Worm (Caenorhabditis elegans) whole organism, young adult: Measurements from ENCODE around the gene ndua-12.
"Not testable (repeated sequence)": the region's sequence is repeated elsewhere in the genome, so short reads cannot be mapped to it uniquely, and the experiment has no call there.

ENCODE experiments used
- B0019.2 ChIP-seq: fragments of 200-800 bp; sonication (Bioruptor generic); conservative IDR thresholded peaks from 2 replicates; pipeline ENCODE4 v1.3.6; 2022; ENCODE audit warnings: missing genetic modification reagents, missing genetic modification characterization, missing compliant biosample characterization
- B0336.3 ChIP-seq: fragments of 200-800 bp; sonication (Bioruptor generic); IDR thresholded peaks from 2 replicates; pipeline ENCODE4 v1.3.6; 2022; ENCODE audit warnings: missing genetic modification characterization, missing compliant biosample characterization
- F37B4.10 ChIP-seq: fragments of 200-800 bp; sonication (Bioruptor generic); IDR thresholded peaks from 2 replicates; pipeline ENCODE4 v1.3.6; 2022; ENCODE audit warnings: missing genetic modification characterization, missing compliant biosample characterization
- F52B5.7 ChIP-seq: sonication (generic microtip); optimal IDR thresholded peaks from 2 replicates; lab custom pipeline; 2016; ENCODE audit warnings: mild to moderate bottlenecking, missing genetic modification characterization, missing compliant biosample characterization
- F57C9.4 ChIP-seq: sonication (generic microtip); optimal IDR thresholded peaks from 2 replicates; lab custom pipeline; 2017; ENCODE audit warnings: mild to moderate bottlenecking, missing genetic modification characterization, missing compliant biosample characterization
- K11D2.4 ChIP-seq: fragments of 200-800 bp; sonication (Bioruptor generic); IDR thresholded peaks from 2 replicates; pipeline ENCODE4 v1.3.6; 2022; ENCODE audit warnings: missing genetic modification reagents, missing genetic modification characterization, missing compliant biosample characterization
- Y53G8AR.9 ChIP-seq: fragments of 200-800 bp; sonication (Bioruptor generic); conservative IDR thresholded peaks from 2 replicates; pipeline ENCODE4 v1.3.6; 2022; ENCODE audit warnings: missing genetic modification reagents, missing genetic modification characterization, missing compliant biosample characterization
- atf-7 ChIP-seq: sonication (generic microtip); optimal IDR thresholded peaks from 2 replicates; lab custom pipeline; 2017; ENCODE audit warnings: mild to moderate bottlenecking, missing genetic modification characterization, missing compliant biosample characterization
- athp-1 ChIP-seq: sonication (generic microtip); optimal IDR thresholded peaks from 2 replicates; lab custom pipeline; 2017; ENCODE audit warnings: mild to moderate bottlenecking, missing genetic modification characterization, missing compliant biosample characterization
- cebp-1 ChIP-seq, 2 experiments: fragments of 200-800 bp in 1 of 2; sonication (Bioruptor generic) in 1 of 2; sonication (generic microtip) in 1 of 2; IDR thresholded peaks in 1 of 2; optimal IDR thresholded peaks in 1 of 2; 2 replicates each; pipeline versions ENCODE4 v1.3.6 to Lab custom; 2017 to 2022; ENCODE audit warnings: missing compliant biosample characterization in 2 of 2, missing genetic modification characterization in 2 of 2, mild to moderate bottlenecking in 1 of 2, missing genetic modification reagents in 1 of 2, moderate library complexity in 1 of 2
- ceh-79 ChIP-seq: sonication (generic microtip); optimal IDR thresholded peaks from 2 replicates; lab custom pipeline; 2017; ENCODE audit warnings: mild to moderate bottlenecking, missing genetic modification characterization, missing compliant biosample characterization
- chd-7 ChIP-seq: sonication (generic microtip); optimal IDR thresholded peaks from 2 replicates; lab custom pipeline; 2016; ENCODE audit warnings: mild to moderate bottlenecking, missing genetic modification characterization, moderate library complexity, missing compliant biosample characterization
- die-1 ChIP-seq: sonication (generic microtip); optimal IDR thresholded peaks from 2 replicates; lab custom pipeline; 2016; ENCODE audit warnings: missing genotype, mild to moderate bottlenecking, missing genetic modification characterization, missing compliant biosample characterization
- dox-1 ChIP-seq: fragments of 200-800 bp; sonication (Bioruptor generic); IDR thresholded peaks from 2 replicates; pipeline ENCODE4 v1.3.6; 2022; ENCODE audit warnings: missing genetic modification reagents, missing genetic modification characterization, missing compliant biosample characterization
- dpff-1 ChIP-seq: sonication (generic microtip); optimal IDR thresholded peaks from 2 replicates; lab custom pipeline; 2017; ENCODE audit warnings: mild to moderate bottlenecking, missing genetic modification characterization, missing compliant biosample characterization
- egrh-3 ChIP-seq: fragments of 200-800 bp; sonication (Bioruptor generic); IDR thresholded peaks from 2 replicates; pipeline ENCODE4 v1.3.6; 2022; ENCODE audit warnings: missing genetic modification reagents, missing genetic modification characterization, missing compliant biosample characterization
- ekl-4 ChIP-seq: fragments of 200-800 bp; sonication (Bioruptor generic); IDR thresholded peaks from 2 replicates; pipeline ENCODE4 v1.3.6; 2022; ENCODE audit warnings: missing genetic modification reagents, missing genetic modification characterization, missing compliant biosample characterization
- him-1 ChIP-seq: sonication (generic microtip); optimal IDR thresholded peaks from 2 replicates; lab custom pipeline; 2016; ENCODE audit warnings: missing genotype, missing genetic modification reagents, missing genetic modification characterization, missing compliant biosample characterization
- hmg-1.2 ChIP-seq: fragments of 200-800 bp; sonication (Bioruptor generic); IDR thresholded peaks from 2 replicates; pipeline ENCODE4 v1.3.6; 2022; ENCODE audit warnings: missing genetic modification reagents, missing genetic modification characterization, missing compliant biosample characterization
- hmg-20 ChIP-seq: fragments of 200-800 bp; sonication (Bioruptor generic); IDR thresholded peaks from 2 replicates; pipeline ENCODE4 v1.3.6; 2022; ENCODE audit warnings: missing genetic modification reagents, missing genetic modification characterization, missing compliant biosample characterization
- lin-26 ChIP-seq: fragments of 200-800 bp; sonication (Bioruptor generic); IDR thresholded peaks from 2 replicates; pipeline ENCODE4 v1.3.6; 2022; ENCODE audit warnings: missing genetic modification reagents, missing genetic modification characterization, missing compliant biosample characterization
- lin-40 ChIP-seq: sonication (generic microtip); optimal IDR thresholded peaks from 2 replicates; lab custom pipeline; 2016; ENCODE audit warnings: missing genetic modification characterization, mild to moderate bottlenecking, missing compliant biosample characterization, missing genotype, missing genetic modification reagents
- madf-3 ChIP-seq: fragments of 200-800 bp; sonication (Bioruptor generic); IDR thresholded peaks from 2 replicates; pipeline ENCODE4 v1.3.6; 2022; ENCODE audit warnings: missing genetic modification reagents, missing genetic modification characterization, missing compliant biosample characterization
- mcd-1 ChIP-seq: fragments of 200-800 bp; sonication (Bioruptor generic); IDR thresholded peaks from 2 replicates; pipeline ENCODE4 v1.3.6; 2022; ENCODE audit warnings: missing genetic modification reagents, missing genetic modification characterization, missing compliant biosample characterization
- mes-4 ChIP-seq: sonication (generic microtip); optimal IDR thresholded peaks from 2 replicates; lab custom pipeline; 2016; ENCODE audit warnings: missing genotype, missing genetic modification characterization, missing compliant biosample characterization
- nhr-90 ChIP-seq: sonication (generic microtip); optimal IDR thresholded peaks from 2 replicates; lab custom pipeline; 2016; ENCODE audit warnings: missing genotype, mild to moderate bottlenecking, missing genetic modification characterization, missing compliant biosample characterization
- rcor-1 ChIP-seq: fragments of 200-800 bp; sonication (Bioruptor generic); IDR thresholded peaks from 2 replicates; pipeline ENCODE4 v1.3.6; 2022; ENCODE audit warnings: missing genetic modification reagents, missing genetic modification characterization, missing compliant biosample characterization
- sea-2 ChIP-seq: fragments of 200-800 bp; sonication (Bioruptor generic); IDR thresholded peaks from 2 replicates; pipeline ENCODE4 v1.3.6; 2022; ENCODE audit warnings: missing genetic modification characterization, missing compliant biosample characterization
- snpc-3.4 ChIP-seq: sonication (generic microtip); optimal IDR thresholded peaks from 2 replicates; lab custom pipeline; 2017; ENCODE audit warnings: missing genetic modification characterization, mild to moderate bottlenecking, missing compliant biosample characterization, antibody characterized with exemption, moderate library complexity, missing genotype, missing genetic modification reagents
- unc-62 ChIP-seq: fragments of 150-350 bp; optimal IDR thresholded peaks from 2 replicates; lab custom pipeline; 2014; ENCODE audit warnings: missing biosample characterization, missing genetic modification reagents, missing genetic modification characterization
- zfh-2 ChIP-seq: fragments of 200-800 bp; sonication (Bioruptor generic); conservative IDR thresholded peaks from 2 replicates; pipeline ENCODE4 v1.3.6; 2022; ENCODE audit warnings: missing genetic modification reagents, missing genetic modification characterization, missing compliant biosample characterization
- zim-3 ChIP-seq: sonication (generic microtip); optimal IDR thresholded peaks from 2 replicates; lab custom pipeline; 2017; ENCODE audit warnings: mild to moderate bottlenecking, missing genetic modification characterization, moderate library complexity, missing compliant biosample characterization
- ztf-26 ChIP-seq: sonication (generic microtip); optimal IDR thresholded peaks from 2 replicates; lab custom pipeline; 2017; ENCODE audit warnings: missing genetic modification characterization, missing compliant biosample characterization
- ztf-6 ChIP-seq: fragments of 200-800 bp; sonication (Bioruptor generic); IDR thresholded peaks from 2 replicates; pipeline ENCODE4 v1.3.6; 2022; ENCODE audit warnings: missing genetic modification reagents, missing genetic modification characterization, missing compliant biosample characterization

Gene ndua-12

ce11 chrIV:2719734-2720133, at the start of gene ndua-12:
Gene ndua-12, minus strand, starts transcription at chrIV:2719834.
- not testable (repeated sequence) for TF ChIP-seq die-1 (tag; lab: Kevin White, UChicago); unc-62 (GFP tag; lab: Kevin White, UChicago); ztf-6 (GFP tag; lab: Robert Waterston, UW)

DNA sequence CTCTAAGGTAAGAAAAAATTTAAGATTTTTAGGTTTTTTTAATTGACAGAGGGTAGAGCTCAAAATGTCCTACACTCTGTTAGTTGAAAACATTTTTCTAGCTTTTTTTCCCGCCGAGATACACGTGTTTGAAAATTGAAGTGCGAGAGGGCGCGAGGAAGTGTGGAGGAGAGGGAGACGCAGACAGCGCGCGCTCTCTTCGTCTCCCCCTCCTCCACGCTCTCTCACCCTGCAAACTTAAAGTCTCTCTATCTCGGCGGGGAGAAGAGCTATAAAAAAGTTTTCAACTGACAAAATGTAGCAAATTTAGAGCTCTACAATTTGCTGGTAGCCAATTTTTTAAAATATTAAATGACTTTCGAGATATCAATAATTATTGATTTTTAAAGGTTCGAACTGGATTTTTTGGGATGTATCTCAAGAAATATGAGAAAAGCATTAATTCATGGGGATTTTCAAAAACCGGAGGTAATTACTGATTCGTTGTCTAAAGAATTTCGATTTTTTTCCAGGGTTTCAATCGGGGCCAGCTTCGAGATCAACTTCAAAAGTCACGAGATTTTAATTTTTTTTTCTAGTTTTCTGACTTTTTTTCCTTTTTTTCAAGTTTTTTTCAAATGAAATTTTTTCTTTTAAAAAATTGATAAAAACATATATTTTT, 45.5 kb upstream of the ndua-12 start:
- peak; percentile 74 for TF ChIP-seq ztf-26 (tag; lab: Kevin White, UChicago)
- TF ChIP-seq egrh-3 = no peak; the same call in 1 of the 2 replicates
- peak; percentile 71 for TF ChIP-seq dpff-1
- no peak for TF ChIP-seq sea-2
- peak; percentile 7 for TF ChIP-seq lin-40 (tag; lab: Kevin White, UChicago)
- peak; percentile 27; the same call in 1 of the 2 replicates for TF ChIP-seq dox-1 (GFP tag; lab: Robert Waterston, UW)
- TF ChIP-seq hmg-20 (GFP tag; lab: Robert Waterston, UW) = 0 out of 2 replicates have a peak, but pooled peaks have one; percentile 49
- TF ChIP-seq cebp-1 (GFP tag; IDR thresholded peaks at IDR 0.05; lab: Robert Waterston, UW) = no peak
- peak; percentile 38 for TF ChIP-seq cebp-1 (tag; optimal IDR thresholded peaks at IDR 0.05; lab: Kevin White, UChicago)
- no peak for TF ChIP-seq madf-3 (GFP tag; lab: Robert Waterston, UW)
- peak; percentile 62 for TF ChIP-seq chd-7 (tag; lab: Kevin White, UChicago)
- TF ChIP-seq snpc-3.4 (tag; lab: Kevin White, UChicago) = no peak
- TF ChIP-seq mcd-1 (GFP tag; lab: Robert Waterston, UW) = peak; percentile 27; the same call in 1 of the 2 replicates
- peak; percentile 17; the same call in 1 of the 2 replicates for TF ChIP-seq B0336.3 (GFP tag; lab: Robert Waterston, UW)
- peak; percentile 90 for TF ChIP-seq hmg-1.2 (GFP tag; lab: Robert Waterston, UW)
- peak; percentile 45 for TF ChIP-seq F57C9.4 (tag; lab: Kevin White, UChicago)
- no peak for TF ChIP-seq atf-7
- 0 out of 2 replicates have a peak, but pooled peaks have one; percentile 41 for TF ChIP-seq lin-26 (GFP tag; lab: Robert Waterston, UW)
- TF ChIP-seq F52B5.7 (tag; lab: Kevin White, UChicago) = peak; percentile 69
- TF ChIP-seq nhr-90 (tag; lab: Kevin White, UChicago) = no peak
- no peak for TF ChIP-seq mes-4
- TF ChIP-seq him-1 (tag; lab: Kevin White, UChicago) = no peak
- peak; percentile 34 for TF ChIP-seq zim-3 (tag; lab: Kevin White, UChicago)
- TF ChIP-seq B0019.2 = 0 out of 2 replicates have a peak, but pooled peaks have one; percentile 16
- peak; percentile 29; the same call in 1 of the 2 replicates for TF ChIP-seq Y53G8AR.9 (GFP tag; lab: Robert Waterston, UW)
- peak; percentile 77 for TF ChIP-seq zfh-2 (GFP tag; lab: Robert Waterston, UW)
- TF ChIP-seq ceh-79 (tag; lab: Kevin White, UChicago) = peak; percentile 64
- 0 out of 2 replicates have a peak, but pooled peaks have one; percentile 8 for TF ChIP-seq ekl-4 (GFP tag; lab: Robert Waterston, UW)
- TF ChIP-seq K11D2.4 (GFP tag; lab: Robert Waterston, UW) = 0 out of 2 replicates have a peak, but pooled peaks have one; percentile 9
- peak; percentile 49 for TF ChIP-seq athp-1 (tag; lab: Kevin White, UChicago)

ce11 chrIV:2764160-2764559, 44.5 kb upstream of the ndua-12 start:
- TF ChIP-seq hmg-1.2 (GFP tag; lab: Robert Waterston, UW) = peak; percentile 78
- TF ChIP-seq F37B4.10 (GFP tag; lab: Robert Waterston, UW) = 0 out of 2 replicates have a peak, but pooled peaks have one; percentile 57
- TF ChIP-seq rcor-1 (GFP tag; lab: Robert Waterston, UW) = no peak
